Worm (Caenorhabditis elegans) whole organism, late embryonic: ENCODE data around the gene Y39A1A.21.

Experiments
- K09A11.1 ChIP-seq: sonication (generic microtip); optimal IDR thresholded peaks from 2 replicates; lab custom pipeline; 2017; ENCODE audit warnings: antibody characterized with exemption, mild to moderate bottlenecking, missing genetic modification characterization, missing compliant biosample characterization; ENCODE audit not compliant: insufficient read depth
- T23F11.4 ChIP-seq: fragments of 200-800 bp; sonication (Bioruptor generic); optimal IDR thresholded peaks from 2 replicates; lab custom pipeline; 2018; ENCODE audit warnings: mild to moderate bottlenecking, missing genetic modification characterization, missing compliant biosample characterization
- ama-1 ChIP-seq: fragments of 150-350 bp; optimal IDR thresholded peaks from 2 replicates; lab custom pipeline; 2014
- ceh-14 ChIP-seq: sonication (generic microtip); optimal IDR thresholded peaks from 2 replicates; lab custom pipeline; 2016; ENCODE audit warnings: missing genotype, missing genetic modification characterization, missing compliant biosample characterization
- ceh-34 ChIP-seq: sonication (generic microtip); optimal IDR thresholded peaks from 2 replicates; lab custom pipeline; 2016; ENCODE audit warnings: mild to moderate bottlenecking, missing genetic modification characterization, missing compliant biosample characterization
- ceh-9 ChIP-seq: sonication (generic microtip); optimal IDR thresholded peaks from 2 replicates; lab custom pipeline; 2016; ENCODE audit warnings: mild to moderate bottlenecking, missing genetic modification characterization, inconsistent platforms, missing compliant biosample characterization
- hlh-30 ChIP-seq: sonication (generic microtip); optimal IDR thresholded peaks from 2 replicates; lab custom pipeline; 2017; ENCODE audit warnings: antibody characterized with exemption, missing genetic modification characterization, missing compliant biosample characterization; ENCODE audit not compliant: insufficient read depth
- lin-11 ChIP-seq: fragments of 200-800 bp; sonication (Bioruptor generic); optimal IDR thresholded peaks from 2 replicates; lab custom pipeline; 2018; ENCODE audit warnings: mild to moderate bottlenecking, missing genetic modification characterization, missing compliant biosample characterization
- mec-3 ChIP-seq: sonication (generic microtip); optimal IDR thresholded peaks from 2 replicates; lab custom pipeline; 2016; ENCODE audit warnings: borderline replicate concordance, missing genetic modification characterization, missing compliant biosample characterization
- nfya-1 ChIP-seq: sonication (generic microtip); optimal IDR thresholded peaks from 2 replicates; lab custom pipeline; 2017; ENCODE audit warnings: missing genetic modification characterization, mild to moderate bottlenecking, missing compliant biosample characterization, antibody characterized with exemption, moderate library complexity
- nhr-11 ChIP-seq: fragments of 150-350 bp; optimal IDR thresholded peaks from 2 replicates; lab custom pipeline; 2014; ENCODE audit warnings: missing biosample characterization, missing genetic modification characterization
- pqm-1 ChIP-seq: sonication (generic microtip); optimal IDR thresholded peaks from 2 replicates; lab custom pipeline; 2016; ENCODE audit warnings: missing genetic modification characterization, missing compliant biosample characterization
- sox-4 ChIP-seq: sonication (generic microtip); optimal IDR thresholded peaks from 2 replicates; lab custom pipeline; 2017; ENCODE audit warnings: mild to moderate bottlenecking, missing genetic modification characterization, inconsistent platforms, missing compliant biosample characterization

DNA sequence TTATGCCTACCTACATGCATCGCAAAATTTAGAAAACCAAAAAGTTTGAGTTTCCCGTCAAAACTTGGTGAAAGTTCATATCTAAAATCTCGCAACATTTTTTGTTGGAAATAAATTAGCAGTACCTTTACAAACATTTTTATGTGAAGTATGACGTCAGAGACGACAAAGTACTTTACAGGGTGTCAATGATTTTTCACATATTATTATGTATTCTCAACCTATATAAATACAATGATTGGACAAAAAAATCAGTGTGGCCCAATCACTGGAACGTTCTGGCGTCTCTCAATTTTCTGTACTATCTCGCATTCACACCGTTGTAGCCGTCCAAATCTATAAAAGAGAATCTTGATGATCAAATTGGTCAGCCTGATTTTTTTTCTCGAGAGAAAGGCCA lies 12.5 kb downstream of the Y39A1A.21 start, which contains the start of the genes Y39A1A.18 and fmo-3:
- TF ChIP-seq ama-1 (lab: Kevin White, UChicago) = no peak
- TF ChIP-seq ceh-14 (tag; lab: Kevin White, UChicago) = no peak
- TF ChIP-seq sox-4 (tag; lab: Kevin White, UChicago) = no peak
- TF ChIP-seq ceh-34 (tag; lab: Kevin White, UChicago) = no peak
- TF ChIP-seq nhr-11 (tag; lab: Kevin White, UChicago) = no peak
- TF ChIP-seq hlh-30 (tag; lab: Kevin White, UChicago) = no peak
- TF ChIP-seq lin-11 (tag; lab: Kevin White, UChicago) = no peak
- no peak for TF ChIP-seq pqm-1 (tag; lab: Kevin White, UChicago)
- no peak for TF ChIP-seq K09A11.1 (tag; lab: Kevin White, UChicago)
- TF ChIP-seq T23F11.4 (GFP tag; lab: Kevin White, UChicago) = no peak
- TF ChIP-seq ceh-9 (tag; lab: Kevin White, UChicago) = no peak
- TF ChIP-seq nfya-1 = no peak
- no peak for TF ChIP-seq mec-3
